Worm (Caenorhabditis elegans) whole organism, mixed stage, embryonic: ENCODE measurements around the gene F54F7.14.

ENCODE experiments used
- bed-3 ChIP-seq: fragments of 200-800 bp; sonication (Bioruptor generic); optimal IDR thresholded peaks from 3 replicates; lab custom pipeline; 2018; ENCODE audit warnings: mild to moderate bottlenecking, missing genetic modification characterization, moderate library complexity, missing compliant biosample characterization
- blmp-1 ChIP-seq: fragments of 150-350 bp; optimal IDR thresholded peaks from 2 replicates; lab custom pipeline; 2014; ENCODE audit warnings: missing biosample characterization, missing genetic modification characterization
- ces-1 ChIP-seq: fragments of 150-350 bp; optimal IDR thresholded peaks from 2 replicates; lab custom pipeline; 2014; ENCODE audit warnings: missing biosample characterization, missing genetic modification reagents, missing genetic modification characterization
- elt-3 ChIP-seq: fragments of 150-350 bp; optimal IDR thresholded peaks from 2 replicates; lab custom pipeline; 2014; ENCODE audit warnings: missing biosample characterization, missing genetic modification characterization
- lin-13 ChIP-seq: fragments of 150-350 bp; optimal IDR thresholded peaks from 2 replicates; lab custom pipeline; 2014; ENCODE audit warnings: missing biosample characterization, missing genetic modification characterization

- TF ChIP-seq lin-13 (tag; lab: Kevin White, UChicago), result no peak
- TF ChIP-seq elt-3, result no peak
- TF ChIP-seq blmp-1, result no peak
- TF ChIP-seq bed-3, result no peak
- TF ChIP-seq ces-1 (GFP tag; lab: Kevin White, UChicago), result no peak
These were observed 18.6 kb downstream of the F54F7.14 start, which contains the start of gene dot-1.2 for ce11 chrX:11869260-11869659.
